Worm (Caenorhabditis elegans) whole organism, late embryonic: Measurements from ENCODE around the gene csn-6.

Experiments used
- Y22D7AL.16 ChIP-seq: sonication (generic microtip); optimal IDR thresholded peaks from 2 replicates; lab custom pipeline; 2016; ENCODE audit warnings: missing genetic modification characterization, missing compliant biosample characterization
- ama-1 ChIP-seq: fragments of 150-350 bp; optimal IDR thresholded peaks from 2 replicates; lab custom pipeline; 2014
- ceh-18 ChIP-seq: sonication (generic microtip); optimal IDR thresholded peaks from 2 replicates; lab custom pipeline; 2016; ENCODE audit warnings: missing genetic modification characterization, missing compliant biosample characterization
- ceh-24 ChIP-seq: sonication (generic microtip); optimal IDR thresholded peaks from 2 replicates; lab custom pipeline; 2016; ENCODE audit warnings: mild to moderate bottlenecking, missing genetic modification characterization, missing compliant biosample characterization
- che-1 ChIP-seq: sonication (generic microtip); optimal IDR thresholded peaks from 2 replicates; lab custom pipeline; 2016; ENCODE audit warnings: mild to moderate bottlenecking, missing genetic modification characterization, missing compliant biosample characterization
- elt-2 ChIP-seq: sonication (generic microtip); optimal IDR thresholded peaks from 2 replicates; lab custom pipeline; 2016; ENCODE audit warnings: missing genetic modification reagents, missing genetic modification characterization, missing compliant biosample characterization
- fkh-10 ChIP-seq: fragments of 150-350 bp; optimal IDR thresholded peaks from 2 replicates; lab custom pipeline; 2014; ENCODE audit warnings: missing biosample characterization, missing genetic modification reagents, missing genetic modification characterization
- hlh-8 ChIP-seq: sonication (generic microtip); optimal IDR thresholded peaks from 2 replicates; lab custom pipeline; 2016; ENCODE audit warnings: missing genotype, missing genetic modification characterization, missing compliant biosample characterization
- mec-3 ChIP-seq: sonication (generic microtip); optimal IDR thresholded peaks from 2 replicates; lab custom pipeline; 2016; ENCODE audit warnings: borderline replicate concordance, missing genetic modification characterization, missing compliant biosample characterization
- nfya-1 ChIP-seq: sonication (generic microtip); optimal IDR thresholded peaks from 2 replicates; lab custom pipeline; 2017; ENCODE audit warnings: missing genetic modification characterization, mild to moderate bottlenecking, missing compliant biosample characterization, antibody characterized with exemption, moderate library complexity
- nhr-11 ChIP-seq: fragments of 150-350 bp; optimal IDR thresholded peaks from 2 replicates; lab custom pipeline; 2014; ENCODE audit warnings: missing biosample characterization, missing genetic modification characterization
- pha-4 ChIP-seq: fragments of 150-350 bp; optimal IDR thresholded peaks from 2 replicates; lab custom pipeline; 2018; ENCODE audit warnings: missing biosample characterization, missing genetic modification reagents, missing genetic modification characterization
- pqm-1 ChIP-seq: sonication (generic microtip); optimal IDR thresholded peaks from 2 replicates; lab custom pipeline; 2016; ENCODE audit warnings: missing genetic modification characterization, missing compliant biosample characterization
- syd-9 ChIP-seq: sonication (generic microtip); optimal IDR thresholded peaks from 2 replicates; lab custom pipeline; 2016; ENCODE audit warnings: mild to moderate bottlenecking, missing genetic modification characterization, moderate library complexity, missing compliant biosample characterization

ce11 chrIV:13328059-13328458 is 27.4 kb downstream of the csn-6 start, which contains the start of gene far-6:
- TF ChIP-seq elt-2 (tag; lab: Kevin White, UChicago) = no peak
- TF ChIP-seq hlh-8 = no peak
- TF ChIP-seq pqm-1 (tag; lab: Kevin White, UChicago) = no peak
- no peak for TF ChIP-seq fkh-10
- TF ChIP-seq nfya-1 = no peak
- TF ChIP-seq che-1 (tag; lab: Kevin White, UChicago) = no peak
- no peak for TF ChIP-seq ceh-18
- no peak for TF ChIP-seq ama-1 (lab: Kevin White, UChicago)
- TF ChIP-seq syd-9 (tag; lab: Kevin White, UChicago) = no peak
- no peak for TF ChIP-seq mec-3 (tag; lab: Kevin White, UChicago)
- no peak for TF ChIP-seq nhr-11 (tag; lab: Kevin White, UChicago)
- TF ChIP-seq ceh-24 (tag; lab: Kevin White, UChicago) = no peak
- TF ChIP-seq pha-4 (tag; lab: Kevin White, UChicago) = no peak
- no peak for TF ChIP-seq Y22D7AL.16
